Fruit fly (Drosophila melanogaster): ENCODE measurements around the gene CAH5.

Gene CAH5

dm6 chr3R:31295694-31296093 lies 33.3 kb downstream of the CAH5 start:
- TF ChIP-seq HLH106 (tag; optimal IDR thresholded peaks at IDR 0.05) (peak; percentile 41), dl (GFP tag; optimal IDR thresholded peaks at IDR 0.05; ENCODE audit: insufficient read depth in 1 of 2, partially characterized antibody in 2 of 2) (no peak), GATAd (GFP tag; optimal IDR thresholded peaks at IDR 0.05) (no peak), OdsH (GFP tag; optimal IDR thresholded peaks at IDR 0.05) (peak; percentile 22), rgr (GFP tag; optimal IDR thresholded peaks at IDR 0.05) (peak; percentile 21), ey (GFP tag; optimal IDR thresholded peaks at IDR 0.05) (peak; percentile 17), fru (GFP tag; optimal IDR thresholded peaks at IDR 0.05) (peak; percentile 8), CrebA (GFP tag; optimal IDR thresholded peaks at IDR 0.05; ENCODE audit: borderline replicate concordance) (no peak), foxo (GFP tag; optimal IDR thresholded peaks at IDR 0.05) (peak in 1 of 2 experiments; percentile 3)

- TF ChIP-seq Rel (GFP tag; optimal IDR thresholded peaks at IDR 0.05) (no peak), Rel (tag; optimal IDR thresholded peaks at IDR 0.05) (no peak), sage (GFP tag; optimal IDR thresholded peaks at IDR 0.05) (no peak), Vsx2 (GFP tag; optimal IDR thresholded peaks at IDR 0.05; ENCODE audit: partially characterized antibody) (no peak), lola (GFP tag; optimal IDR thresholded peaks at IDR 0.05) (no peak), GATAd (GFP tag; optimal IDR thresholded peaks at IDR 0.05) (no peak), Myc (optimal IDR thresholded peaks at IDR 0.05) (no peak), dl (GFP tag; optimal IDR thresholded peaks at IDR 0.05; ENCODE audit: insufficient read depth in 1 of 2, partially characterized antibody in 2 of 2) (no peak), woc (GFP tag; optimal IDR thresholded peaks at IDR 0.05) (peak; percentile 24), Dfd (GFP tag; optimal IDR thresholded peaks at IDR 0.05) (no peak), usp (GFP tag; optimal IDR thresholded peaks at IDR 0.05) (no peak), N (GFP tag; optimal IDR thresholded peaks at IDR 0.05) (no peak), pan (optimal IDR thresholded peaks at IDR 0.05) (no peak), Hr83 (GFP tag; optimal IDR thresholded peaks at IDR 0.05; ENCODE audit: poor library complexity, severe bottlenecking) (no peak), jim (GFP tag; optimal IDR thresholded peaks at IDR 0.05) (no peak), br (GFP tag; optimal IDR thresholded peaks at IDR 0.05) (peak; percentile 24), ey (GFP tag; optimal IDR thresholded peaks at IDR 0.05) (peak; percentile 57), CG9705 (GFP tag; optimal IDR thresholded peaks at IDR 0.05) (no peak), fru (GFP tag; optimal IDR thresholded peaks at IDR 0.05) (peak; percentile 55), dmrt93B (GFP tag; optimal IDR thresholded peaks at IDR 0.05) (no peak), Dif (GFP tag; optimal IDR thresholded peaks at IDR 0.05; ENCODE audit: partially characterized antibody) (no peak), Abd-B (GFP tag; optimal IDR thresholded peaks at IDR 0.05) (no peak), OdsH (GFP tag; optimal IDR thresholded peaks at IDR 0.05) (peak; percentile 52), Sp1 (GFP tag; optimal IDR thresholded peaks at IDR 0.05) (peak; percentile 32), brk (GFP tag; optimal IDR thresholded peaks at IDR 0.05) (no peak), Jra (GFP tag; optimal IDR thresholded peaks at IDR 0.05) (no peak), HLH106 (tag; optimal IDR thresholded peaks at IDR 0.05) (peak; percentile 32), CrebA (GFP tag; optimal IDR thresholded peaks at IDR 0.05; ENCODE audit: borderline replicate concordance) (no peak), sv (GFP tag; optimal IDR thresholded peaks at IDR 0.05) (no peak), Hnf4 (GFP tag; optimal IDR thresholded peaks at IDR 0.05) (no peak), Mio (GFP tag; optimal IDR thresholded peaks at IDR 0.05) (no peak), dsf (GFP tag; optimal IDR thresholded peaks at IDR 0.05; ENCODE audit: borderline replicate concordance) (no peak), h (GFP tag; optimal IDR thresholded peaks at IDR 0.05) (peak; percentile 6), psq (GFP tag; optimal IDR thresholded peaks at IDR 0.05) (peak; percentile 21), foxo (GFP tag; optimal IDR thresholded peaks at IDR 0.05) (peak in 1 of 2 experiments; percentile 53), tai (GFP tag; optimal IDR thresholded peaks at IDR 0.05) (no peak), CG32264 (GFP tag; optimal IDR thresholded peaks at IDR 0.05) (no peak), rgr (GFP tag; optimal IDR thresholded peaks at IDR 0.05) (peak; percentile 60), Hr78 (GFP tag; optimal IDR thresholded peaks at IDR 0.05) (no peak)
Observed at dm6 chr3R:31296989-31297388, 34.6 kb downstream of the CAH5 start.

dm6 chr3R:31301527-31301926 lies 39.1 kb downstream of the CAH5 start:
- TF ChIP-seq dl (GFP tag; optimal IDR thresholded peaks at IDR 0.05; ENCODE audit: insufficient read depth in 1 of 2, partially characterized antibody in 2 of 2) (no peak), GATAd (GFP tag; optimal IDR thresholded peaks at IDR 0.05) (no peak), dsf (GFP tag; optimal IDR thresholded peaks at IDR 0.05; ENCODE audit: borderline replicate concordance) (no peak), jim (GFP tag; optimal IDR thresholded peaks at IDR 0.05) (no peak), Dfd (GFP tag; optimal IDR thresholded peaks at IDR 0.05) (no peak), Vsx2 (GFP tag; optimal IDR thresholded peaks at IDR 0.05; ENCODE audit: partially characterized antibody) (peak; percentile 30)

Measured in whole organism, wandering third instar larva.